Worm (Caenorhabditis elegans) whole organism, L2 larva: Measurements from ENCODE around the gene kel-10.
"Not testable (repeated sequence)": the region's sequence is repeated elsewhere in the genome, so short reads cannot be mapped to it uniquely, and the experiment has no call there.

Source experiments
- C34F6.9 ChIP-seq: fragments of 150-350 bp; optimal IDR thresholded peaks from 2 replicates; lab custom pipeline; 2014; ENCODE audit warnings: missing biosample characterization, missing genetic modification characterization
- F13H6.1 ChIP-seq: sonication (generic microtip); optimal IDR thresholded peaks from 2 replicates; lab custom pipeline; 2016; ENCODE audit warnings: missing genetic modification characterization, missing compliant biosample characterization
- R02D3.7 ChIP-seq: fragments of 150-350 bp; optimal IDR thresholded peaks from 2 replicates; lab custom pipeline; 2014; ENCODE audit warnings: missing biosample characterization, missing genetic modification characterization
- Y55F3AM.14 ChIP-seq: fragments of 200-800 bp; sonication (Bioruptor generic); optimal IDR thresholded peaks from 2 replicates; lab custom pipeline; 2018; ENCODE audit warnings: mild to moderate bottlenecking, missing genetic modification characterization, missing compliant biosample characterization
- aly-2 ChIP-seq: fragments of 150-350 bp; optimal IDR thresholded peaks from 2 replicates; lab custom pipeline; 2014; ENCODE audit warnings: missing biosample characterization, missing genetic modification characterization
- ama-1 ChIP-seq: fragments of 150-350 bp; optimal IDR thresholded peaks from 2 replicates; lab custom pipeline; 2018; ENCODE audit warnings: inconsistent platforms
- ceh-16 ChIP-seq: fragments of 150-350 bp; optimal IDR thresholded peaks from 2 replicates; lab custom pipeline; 2014; ENCODE audit warnings: missing biosample characterization, missing genetic modification characterization
- ceh-82 ChIP-seq: fragments of 150-350 bp; optimal IDR thresholded peaks from 2 replicates; lab custom pipeline; 2014; ENCODE audit warnings: missing biosample characterization, missing genetic modification characterization
- crh-2 ChIP-seq: sonication (generic microtip); optimal IDR thresholded peaks from 2 replicates; lab custom pipeline; 2017; ENCODE audit warnings: missing biosample characterization, missing genetic modification characterization
- egl-27 ChIP-seq: sonication (generic microtip); optimal IDR thresholded peaks from 3 replicates; lab custom pipeline; 2017; ENCODE audit warnings: missing biosample characterization, missing genetic modification reagents, missing genetic modification characterization
- elt-3 ChIP-seq: sonication (generic microtip); optimal IDR thresholded peaks from 2 replicates; lab custom pipeline; 2017; ENCODE audit warnings: missing biosample characterization, missing genetic modification characterization
- fos-1 ChIP-seq: fragments of 150-350 bp; optimal IDR thresholded peaks from 2 replicates; lab custom pipeline; 2014; ENCODE audit warnings: missing biosample characterization, missing genetic modification characterization
- gmeb-1 ChIP-seq: fragments of 150-350 bp; optimal IDR thresholded peaks from 2 replicates; lab custom pipeline; 2014; ENCODE audit warnings: missing biosample characterization, missing genetic modification characterization
- lin-11 ChIP-seq: fragments of 150-350 bp; sonication (generic microtip); optimal IDR thresholded peaks from 2 replicates; lab custom pipeline; 2014; ENCODE audit warnings: missing biosample characterization, missing genetic modification characterization, inconsistent platforms, mixed read lengths
- lin-13 ChIP-seq: fragments of 150-350 bp; optimal IDR thresholded peaks from 2 replicates; lab custom pipeline; 2014; ENCODE audit warnings: missing biosample characterization, missing genetic modification reagents, missing genetic modification characterization
- lsy-2 ChIP-seq, 2 experiments: fragments of 150-350 bp in 1 of 2; sonication (generic microtip) in 1 of 2; optimal IDR thresholded peaks; 2 replicates each; lab custom pipeline; 2014 to 2017; ENCODE audit warnings: missing biosample characterization in 2 of 2, missing genetic modification characterization in 2 of 2
- mab-5 ChIP-seq: fragments of 150-350 bp; optimal IDR thresholded peaks from 2 replicates; lab custom pipeline; 2014; ENCODE audit warnings: missing biosample characterization, missing genetic modification characterization
- mbf-1 ChIP-seq: sonication (generic microtip); optimal IDR thresholded peaks from 2 replicates; lab custom pipeline; 2017; ENCODE audit warnings: missing biosample characterization, missing genetic modification characterization
- nhr-12 ChIP-seq: fragments of 150-350 bp; optimal IDR thresholded peaks from 2 replicates; lab custom pipeline; 2014; ENCODE audit warnings: missing biosample characterization, missing genetic modification characterization
- nhr-21 ChIP-seq: fragments of 150-350 bp; optimal IDR thresholded peaks from 2 replicates; lab custom pipeline; 2014; ENCODE audit warnings: missing biosample characterization, missing genetic modification characterization
- nhr-6 ChIP-seq: fragments of 150-350 bp; optimal IDR thresholded peaks from 2 replicates; lab custom pipeline; 2014; ENCODE audit warnings: missing biosample characterization, missing genetic modification characterization
- nhr-77 ChIP-seq: fragments of 150-350 bp; optimal IDR thresholded peaks from 2 replicates; lab custom pipeline; 2014; ENCODE audit warnings: missing biosample characterization, missing genetic modification characterization
- sem-4 ChIP-seq: fragments of 150-350 bp; optimal IDR thresholded peaks from 2 replicates; lab custom pipeline; 2014; ENCODE audit warnings: missing biosample characterization, missing genetic modification reagents, missing genetic modification characterization
- sma-9 ChIP-seq, 2 experiments: fragments of 150-350 bp in 1 of 2; sonication (generic microtip) in 1 of 2; optimal IDR thresholded peaks; 2 replicates each; lab custom pipeline; 2014 to 2016; ENCODE audit warnings: missing genetic modification characterization in 2 of 2, mild to moderate bottlenecking in 1 of 2, missing biosample characterization in 1 of 2, missing compliant biosample characterization in 1 of 2, missing genetic modification reagents in 1 of 2, moderate library complexity in 1 of 2
- snpc-4 ChIP-seq: fragments of 150-350 bp; optimal IDR thresholded peaks from 2 replicates; lab custom pipeline; 2014; ENCODE audit warnings: missing biosample characterization, missing genetic modification characterization
- unc-55 ChIP-seq: fragments of 150-350 bp; sonication (generic microtip); optimal IDR thresholded peaks from 3 replicates; lab custom pipeline; 2014; ENCODE audit warnings: missing biosample characterization, missing genetic modification reagents, missing genetic modification characterization
- unc-62 ChIP-seq: fragments of 150-350 bp; optimal IDR thresholded peaks from 2 replicates; lab custom pipeline; 2014; ENCODE audit warnings: missing biosample characterization, missing genetic modification reagents, missing genetic modification characterization
- zag-1 ChIP-seq: fragments of 150-350 bp; optimal IDR thresholded peaks from 2 replicates; lab custom pipeline; 2014; ENCODE audit warnings: missing biosample characterization, missing genetic modification characterization
- ztf-1 ChIP-seq: fragments of 200-800 bp; sonication (Bioruptor generic); conservative IDR thresholded peaks from 2 replicates; pipeline ENCODE4 v1.3.6; 2022; ENCODE audit warnings: missing genetic modification characterization, missing compliant biosample characterization
- ztf-11 ChIP-seq: sonication (generic microtip); optimal IDR thresholded peaks from 2 replicates; lab custom pipeline; 2017; ENCODE audit warnings: missing biosample characterization, missing genetic modification characterization
- ztf-4 ChIP-seq: fragments of 150-350 bp; optimal IDR thresholded peaks from 2 replicates; lab custom pipeline; 2014; ENCODE audit warnings: missing biosample characterization, missing genetic modification characterization

The kel-10 gene

ce11 chrIII:10060573-10060972, 40.7 kb downstream of the kel-10 start, which contains the start of gene T16G12.13:
Gene T16G12.13, plus strand, starts transcription at chrIII:10060865.
- TF ChIP-seq nhr-12 (tag; lab: Kevin White, UChicago) (no peak), elt-3 (tag; lab: Kevin White, UChicago) (no peak), C34F6.9 (tag; lab: Kevin White, UChicago) (no peak), crh-2 (no peak), unc-55 (no peak), ama-1 (lab: Kevin White, UChicago) (no peak), nhr-21 (tag; lab: Kevin White, UChicago) (no peak), gmeb-1 (tag; lab: Kevin White, UChicago) (no peak), F13H6.1 (tag; lab: Kevin White, UChicago) (no peak), nhr-77 (tag; lab: Kevin White, UChicago) (no peak), R02D3.7 (no peak), zag-1 (no peak), lin-11 (tag; lab: Kevin White, UChicago) (no peak), ceh-82 (no peak), mab-5 (tag; lab: Kevin White, UChicago) (no peak)

ce11 chrIII:10059002-10059401, 42.2 kb downstream of the kel-10 start, which contains the start of gene T16G12.8:
Gene T16G12.8, plus strand, starts transcription at chrIII:10059302.
- TF ChIP-seq gmeb-1 (tag; lab: Kevin White, UChicago) (no peak), zag-1 (no peak), aly-2 (tag; lab: Kevin White, UChicago) (no peak), snpc-4 (tag; lab: Kevin White, UChicago) (no peak), ztf-11 (no peak), lin-13 (no peak), egl-27 (tag; lab: Kevin White, UChicago) (no peak)

- TF ChIP-seq mbf-1 (no peak), ztf-1 (no peak), sem-4 (tag; lab: Kevin White, UChicago) (no peak), mab-5 (tag; lab: Kevin White, UChicago) (no peak), nhr-6 (tag; lab: Kevin White, UChicago) (no peak), ceh-16 (tag; lab: Kevin White, UChicago) (no peak), elt-3 (tag; lab: Kevin White, UChicago) (no peak), Y55F3AM.14 (no peak)
Measured at ce11 chrIII:10057518-10057917, 43.7 kb downstream of the kel-10 start, which contains the start of gene T16G12.4. Gene T16G12.4, plus strand, starts transcription at chrIII:10057818.

ce11 chrIII:10056033-10056432, 45.2 kb downstream of the kel-10 start, which contains the start of gene T16G12.10:
Gene T16G12.10, minus strand, starts transcription at chrIII:10056133.
- TF ChIP-seq ztf-4 (tag; lab: Kevin White, UChicago) (no peak), unc-62 (GFP tag; lab: Kevin White, UChicago) (no peak), unc-55 (no peak), snpc-4 (tag; lab: Kevin White, UChicago) (no peak), ztf-1 (no peak), lsy-2 (tag; optimal IDR thresholded peaks at IDR 0.05; lab: Kevin White, UChicago) (no peak), R02D3.7 (no peak)

- TF ChIP-seq nhr-21 (tag; lab: Kevin White, UChicago); sma-9 (GFP tag; optimal IDR thresholded peaks at IDR 0.05; lab: Kevin White, UChicago); sma-9 (tag; optimal IDR thresholded peaks at IDR 0.05; lab: Kevin White, UChicago); ama-1 (lab: Kevin White, UChicago): not testable (repeated sequence)
Measured at ce11 chrIII:10053312-10053711, 47.9 kb downstream of the kel-10 start, which contains the start of gene T16G12.12. Gene T16G12.12, plus strand, starts transcription at chrIII:10053612.

- not testable (repeated sequence) for TF ChIP-seq fos-1 (tag; lab: Kevin White, UChicago); ztf-11; Y55F3AM.14
Measured at ce11 chrIII:10050321-10050720, 50.9 kb downstream of the kel-10 start, which contains the start of gene T16G12.3. Gene T16G12.3, plus strand, starts transcription at chrIII:10050621.
